Worm (Caenorhabditis elegans) whole organism, L4 larva: ENCODE measurements around the gene Y43F8C.23.

Experiments
- D1046.2 ChIP-seq: fragments of 200-800 bp; sonication (Bioruptor generic); IDR thresholded peaks from 2 replicates; pipeline ENCODE4 v1.3.6; 2022; ENCODE audit warnings: missing genetic modification characterization, missing compliant biosample characterization
- F26F4.8 ChIP-seq: fragments of 200-800 bp; sonication (Bioruptor generic); conservative IDR thresholded peaks from 2 replicates; pipeline ENCODE4 v1.3.6; 2022; ENCODE audit warnings: missing genetic modification characterization, missing compliant biosample characterization
- F49E8.2 ChIP-seq: sonication (generic microtip); optimal IDR thresholded peaks from 2 replicates; lab custom pipeline; 2016; ENCODE audit warnings: missing compliant biosample characterization, mild to moderate bottlenecking, missing genetic modification characterization, borderline replicate concordance
- R02D3.7 ChIP-seq: fragments of 150-350 bp; sonication (generic microtip); optimal IDR thresholded peaks from 3 replicates; lab custom pipeline; 2014; ENCODE audit warnings: missing biosample characterization, missing genetic modification characterization
- Y5F2A.4 ChIP-seq: fragments of 200-800 bp; sonication (Bioruptor generic); optimal IDR thresholded peaks from 2 replicates; lab custom pipeline; 2018; ENCODE audit warnings: mild to moderate bottlenecking, missing genetic modification characterization, missing compliant biosample characterization
- ZK337.2 ChIP-seq: fragments of 200-800 bp; sonication (Bioruptor generic); IDR thresholded peaks from 2 replicates; pipeline ENCODE4 v1.3.6; 2022; ENCODE audit warnings: missing genetic modification reagents, missing genetic modification characterization, missing compliant biosample characterization
- aha-1 ChIP-seq: fragments of 150-350 bp; peaks from one replicate; lab custom pipeline; 2014; ENCODE audit warnings: missing biosample characterization, missing genetic modification characterization
- ceh-28 ChIP-seq: fragments of 150-350 bp; optimal IDR thresholded peaks from 2 replicates; lab custom pipeline; 2014; ENCODE audit warnings: missing biosample characterization, missing genetic modification reagents, missing genetic modification characterization
- ceh-32 ChIP-seq: sonication (generic microtip); optimal IDR thresholded peaks from 2 replicates; lab custom pipeline; 2016; ENCODE audit warnings: mild to moderate bottlenecking, missing genetic modification characterization, missing compliant biosample characterization; ENCODE audit not compliant: poor library complexity
- daf-8 ChIP-seq: fragments of 200-800 bp; sonication (Bioruptor generic); IDR thresholded peaks from 2 replicates; pipeline ENCODE4 v1.3.6; 2022; ENCODE audit warnings: missing genetic modification characterization, missing compliant biosample characterization
- dpl-1 ChIP-seq: fragments of 150-350 bp; optimal IDR thresholded peaks from 2 replicates; lab custom pipeline; 2014; ENCODE audit warnings: missing biosample characterization, missing genetic modification reagents, missing genetic modification characterization
- egl-27 ChIP-seq: sonication (generic microtip); optimal IDR thresholded peaks from 3 replicates; lab custom pipeline; 2017; ENCODE audit warnings: missing biosample characterization, missing genetic modification reagents, missing genetic modification characterization
- egl-43 ChIP-seq: fragments of 200-800 bp; sonication (Bioruptor generic); IDR thresholded peaks from 2 replicates; pipeline ENCODE4 v1.3.6; 2022; ENCODE audit warnings: missing genetic modification reagents, missing genetic modification characterization, missing compliant biosample characterization
- hlh-11 ChIP-seq: fragments of 200-800 bp; sonication (Bioruptor generic); optimal IDR thresholded peaks from 2 replicates; lab custom pipeline; 2018; ENCODE audit warnings: mild to moderate bottlenecking, missing genetic modification characterization, missing compliant biosample characterization
- jun-1 ChIP-seq: fragments of 150-350 bp; optimal IDR thresholded peaks from 2 replicates; lab custom pipeline; 2014; ENCODE audit warnings: missing biosample characterization, missing genetic modification reagents, missing genetic modification characterization
- lim-7 ChIP-seq: fragments of 200-800 bp; sonication (Bioruptor generic); IDR thresholded peaks from 2 replicates; pipeline ENCODE4 v1.3.6; 2022; ENCODE audit warnings: missing genetic modification characterization, missing compliant biosample characterization
- lin-39 ChIP-seq: fragments of 150-350 bp; optimal IDR thresholded peaks from 2 replicates; lab custom pipeline; 2014; ENCODE audit warnings: missing biosample characterization, missing genetic modification reagents, missing genetic modification characterization
- madf-5 ChIP-seq, 2 experiments: fragments of 200-800 bp; sonication (Bioruptor generic); IDR thresholded peaks; 2 replicates each; pipeline ENCODE4 v1.3.6; 2022; ENCODE audit warnings: missing compliant biosample characterization in 2 of 2, missing genetic modification characterization in 2 of 2
- mxl-2 ChIP-seq: fragments of 200-800 bp; sonication (Bioruptor generic); conservative IDR thresholded peaks from 2 replicates; pipeline ENCODE4 v1.3.6; 2022; ENCODE audit warnings: missing genetic modification reagents, missing genetic modification characterization, missing compliant biosample characterization
- mxl-3 ChIP-seq: fragments of 200-800 bp; sonication (Bioruptor generic); optimal IDR thresholded peaks from 2 replicates; lab custom pipeline; 2018; ENCODE audit warnings: mild to moderate bottlenecking, missing genetic modification characterization, missing compliant biosample characterization
- nhr-10 ChIP-seq: fragments of 150-350 bp; optimal IDR thresholded peaks from 2 replicates; lab custom pipeline; 2014; ENCODE audit warnings: missing biosample characterization, missing genetic modification characterization
- nhr-11 ChIP-seq: fragments of 150-350 bp; optimal IDR thresholded peaks from 2 replicates; lab custom pipeline; 2014; ENCODE audit warnings: missing biosample characterization, missing genetic modification characterization
- nhr-28 ChIP-seq: fragments of 150-350 bp; optimal IDR thresholded peaks from 2 replicates; lab custom pipeline; 2014; ENCODE audit warnings: missing biosample characterization, missing genetic modification characterization
- nhr-41 ChIP-seq: fragments of 200-800 bp; sonication (Bioruptor generic); IDR thresholded peaks from 2 replicates; pipeline ENCODE4 v1.3.6; 2022; ENCODE audit warnings: missing genetic modification reagents, missing genetic modification characterization, missing compliant biosample characterization
- nhr-77 ChIP-seq: fragments of 150-350 bp; optimal IDR thresholded peaks from 2 replicates; lab custom pipeline; 2014; ENCODE audit warnings: missing biosample characterization, missing genetic modification characterization
- pqm-1 ChIP-seq: sonication (generic microtip); optimal IDR thresholded peaks from 2 replicates; lab custom pipeline; 2017; ENCODE audit warnings: missing biosample characterization, missing genetic modification characterization
- rbr-2 ChIP-seq: sonication (generic microtip); optimal IDR thresholded peaks from 2 replicates; lab custom pipeline; 2016; ENCODE audit warnings: missing genotype, missing genetic modification characterization, missing compliant biosample characterization
- set-16 ChIP-seq: fragments of 200-800 bp; sonication (Bioruptor generic); IDR thresholded peaks from 2 replicates; pipeline ENCODE4 v1.3.6; 2022; ENCODE audit warnings: missing genetic modification reagents, missing genetic modification characterization, missing compliant biosample characterization
- spr-1 ChIP-seq: sonication (generic microtip); optimal IDR thresholded peaks from 2 replicates; lab custom pipeline; 2016; ENCODE audit warnings: mild to moderate bottlenecking, missing genetic modification characterization, missing compliant biosample characterization
- spr-3 ChIP-seq: fragments of 200-800 bp; sonication (Bioruptor generic); optimal IDR thresholded peaks from 2 replicates; lab custom pipeline; 2018; ENCODE audit warnings: mild to moderate bottlenecking, missing genetic modification characterization, missing compliant biosample characterization
- tag-97 ChIP-seq: fragments of 200-800 bp; sonication (Bioruptor generic); IDR thresholded peaks from 2 replicates; pipeline ENCODE4 v1.3.6; 2022; ENCODE audit warnings: missing genetic modification characterization, missing compliant biosample characterization
- unc-130 ChIP-seq: sonication (generic microtip); optimal IDR thresholded peaks from 2 replicates; lab custom pipeline; 2016; ENCODE audit warnings: missing genetic modification reagents, missing genetic modification characterization, missing compliant biosample characterization
- unc-39 ChIP-seq: sonication (generic microtip); optimal IDR thresholded peaks from 2 replicates; lab custom pipeline; 2017; ENCODE audit warnings: missing biosample characterization, missing genetic modification characterization
- unc-62 ChIP-seq, 3 experiments: fragments of 150-350 bp in 1 of 3; sonication (generic microtip); optimal IDR thresholded peaks in 2 of 3; peaks in 1 of 3; 1 replicate in 1 of 3; 2 replicates in 2 of 3; lab custom pipeline; 2014 to 2017; ENCODE audit warnings: missing biosample characterization in 3 of 3, missing genetic modification characterization in 3 of 3, missing genetic modification reagents in 3 of 3, missing genotype in 1 of 3
- zfp-2 ChIP-seq: sonication (generic microtip); optimal IDR thresholded peaks from 2 replicates; lab custom pipeline; 2016; ENCODE audit warnings: mild to moderate bottlenecking, missing genetic modification characterization, missing compliant biosample characterization

Y43F8C.23 gene

DNA sequence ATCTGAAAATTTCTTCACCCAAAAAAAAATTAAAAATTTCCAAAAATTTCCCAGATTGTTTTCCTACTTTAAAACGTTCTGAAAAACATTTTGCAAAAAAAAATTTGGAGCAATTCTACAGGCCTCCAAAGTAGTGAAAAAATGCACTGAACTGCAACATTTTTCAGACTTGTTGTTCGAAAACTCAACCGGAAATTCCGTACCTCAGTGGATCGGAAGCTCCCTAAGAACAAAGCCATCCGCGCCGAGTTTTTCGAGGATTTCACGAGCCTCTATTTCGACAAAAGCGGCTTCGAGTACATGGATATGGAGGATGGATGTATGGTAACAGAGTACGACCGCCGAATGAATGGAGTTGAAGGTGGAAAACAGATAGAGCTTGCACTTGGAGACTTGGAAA, 26.6 kb upstream of the Y43F8C.23 start, which contains the start of gene fbxa-131 (continued):
- TF ChIP-seq mxl-2 (GFP tag; lab: Robert Waterston, UW) (no peak), egl-27 (tag; lab: Kevin White, UChicago) (no peak), ZK337.2 (GFP tag; lab: Robert Waterston, UW) (no peak)

DNA sequence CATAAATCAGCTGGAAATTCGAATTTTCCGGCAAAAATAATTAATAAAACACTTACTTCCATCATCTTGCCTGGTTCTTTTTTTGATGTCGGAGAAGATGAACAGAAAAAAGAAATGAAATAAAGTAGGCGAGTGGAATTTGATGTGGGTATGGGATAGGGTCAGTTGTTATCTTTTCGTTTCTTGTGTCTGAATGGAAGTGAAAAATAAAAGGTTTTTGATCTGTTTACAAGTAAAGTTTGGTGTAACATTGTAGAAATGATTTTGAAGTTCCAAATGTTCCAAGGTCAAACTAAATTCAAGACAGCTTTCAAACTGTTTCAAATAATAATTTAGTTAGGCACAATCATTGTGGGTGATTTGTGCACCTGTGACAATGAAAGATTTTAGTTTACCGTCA, 25.9 kb upstream of the Y43F8C.23 start, which contains the start of gene W04E12.7:
Gene W04E12.7 (minus strand): TSS at position 101 of the 400 bp plus-strand sequence.
- TF ChIP-seq jun-1 (tag; lab: Kevin White, UChicago) = no peak
- TF ChIP-seq aha-1 (tag; lab: Kevin White, UChicago) = peak; percentile 1

DNA sequence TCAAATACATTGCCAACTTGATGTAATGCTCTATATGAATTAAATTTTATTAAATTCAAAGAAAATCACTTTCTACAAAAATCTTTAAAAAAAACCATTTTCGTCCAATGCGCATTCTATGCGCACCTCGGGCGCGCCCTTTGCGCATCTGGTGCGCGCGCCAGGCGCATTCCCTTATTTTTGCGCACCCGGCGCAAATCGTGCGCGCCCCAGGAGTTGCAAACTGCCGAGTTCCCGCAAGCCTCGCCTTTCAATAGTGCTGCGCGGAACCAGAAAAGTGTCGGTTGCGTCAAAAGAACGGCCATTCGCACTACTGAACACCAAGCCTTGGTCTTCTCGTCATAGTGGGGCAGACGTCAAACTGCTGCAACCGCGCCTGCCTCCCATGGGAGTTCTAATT, 22.2 kb upstream of the Y43F8C.23 start:
- TF ChIP-seq F49E8.2 (tag; lab: Kevin White, UChicago) (no peak), aha-1 (tag; lab: Kevin White, UChicago) (no peak), hlh-11 (tag; lab: Kevin White, UChicago) (no peak), nhr-10 (tag; lab: Kevin White, UChicago) (no peak), D1046.2 (GFP tag; lab: Robert Waterston, UW) (no peak), ceh-28 (tag; lab: Kevin White, UChicago) (no peak), nhr-41 (GFP tag; lab: Robert Waterston, UW) (no peak), R02D3.7 (tag; lab: Kevin White, UChicago) (no peak), rbr-2 (tag; lab: Kevin White, UChicago) (no peak), unc-39 (tag; lab: Kevin White, UChicago) (no peak), pqm-1 (tag; lab: Kevin White, UChicago) (no peak), set-16 (GFP tag; lab: Robert Waterston, UW) (peak; percentile 86), madf-5 (GFP tag; IDR thresholded peaks at IDR 0.05; lab: Robert Waterston, UW) (no peak), ceh-32 (tag; lab: Kevin White, UChicago) (no peak), F26F4.8 (0 out of 2 replicates have a peak, but pooled peaks have one; percentile 7), lim-7 (no peak), egl-43 (GFP tag; lab: Robert Waterston, UW) (0 out of 2 replicates have a peak, but pooled peaks have one; percentile 32), unc-62 (GFP tag; optimal IDR thresholded peaks at IDR 0.05 in 1 of 2; lab: Kevin White, UChicago) (no peak), unc-62 (tag; optimal IDR thresholded peaks at IDR 0.05; lab: Kevin White, UChicago) (no peak), mxl-3 (no peak), nhr-11 (tag; lab: Kevin White, UChicago) (no peak)

DNA sequence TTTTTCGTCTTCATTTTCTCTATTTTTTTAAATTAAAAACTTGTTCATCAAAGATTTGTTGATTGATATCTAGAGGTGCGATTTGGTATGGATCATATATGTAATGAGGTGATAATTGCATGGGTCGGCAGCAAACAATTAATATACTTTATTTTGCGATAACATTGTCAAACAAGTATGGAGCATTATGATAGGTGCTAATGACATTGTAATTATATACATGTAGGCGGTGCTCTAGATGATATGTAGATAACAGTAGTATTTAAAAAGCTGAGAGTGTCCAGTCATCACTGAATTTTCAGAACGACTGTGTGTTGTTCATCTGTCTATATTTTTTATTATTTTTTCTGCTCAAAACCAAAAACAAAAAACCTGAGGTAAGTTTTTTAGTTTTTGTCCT, 18.7 kb upstream of the Y43F8C.23 start, which contains the start of gene Y116F11A.1:
Gene Y116F11A.1 (plus strand): TSS at position 301 of the 400 bp plus-strand sequence.
- TF ChIP-seq rbr-2 (tag; lab: Kevin White, UChicago) = no peak
- no peak for TF ChIP-seq lim-7
- TF ChIP-seq unc-130 (GFP tag; lab: Kevin White, UChicago) = no peak
- TF ChIP-seq R02D3.7 (tag; lab: Kevin White, UChicago) = no peak
- no peak for TF ChIP-seq Y5F2A.4
- TF ChIP-seq dpl-1 (GFP tag; lab: Kevin White, UChicago) = no peak
- no peak for TF ChIP-seq egl-27 (tag; lab: Kevin White, UChicago)
- TF ChIP-seq unc-39 (tag; lab: Kevin White, UChicago) = no peak
- TF ChIP-seq nhr-77 (tag; lab: Kevin White, UChicago) = no peak
- no peak for TF ChIP-seq tag-97
- TF ChIP-seq ceh-28 (tag; lab: Kevin White, UChicago) = no peak
- no peak for TF ChIP-seq spr-3 (GFP tag; lab: Kevin White, UChicago)
- no peak for TF ChIP-seq pqm-1 (tag; lab: Kevin White, UChicago)

DNA sequence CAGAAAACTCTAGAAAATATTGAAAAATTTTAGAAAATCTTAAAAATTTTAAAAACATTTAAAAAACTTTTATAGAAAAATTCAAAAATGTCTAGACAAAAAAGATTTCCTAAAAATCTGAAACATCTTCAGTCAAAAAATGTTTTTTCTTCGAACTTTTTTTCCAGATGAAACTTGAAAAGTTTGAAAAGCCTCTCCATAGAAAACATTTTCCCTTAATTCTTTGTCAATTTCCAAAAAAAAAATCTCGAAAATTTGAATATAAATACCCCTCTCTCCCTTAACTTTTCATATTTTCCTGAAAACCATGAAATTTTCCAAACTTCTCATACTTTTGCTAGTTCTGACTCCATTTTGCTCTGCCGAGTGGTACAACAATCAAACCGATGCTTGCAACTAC, 17.2 kb upstream of the Y43F8C.23 start, which contains the start of gene Y116F11A.3:
Gene Y116F11A.3 (plus strand): TSS at position 301 of the 400 bp plus-strand sequence.
- TF ChIP-seq zfp-2 (tag; lab: Kevin White, UChicago) = no peak
- no peak for TF ChIP-seq spr-1 (tag; lab: Kevin White, UChicago)
- no peak for TF ChIP-seq nhr-11 (tag; lab: Kevin White, UChicago)
- no peak for TF ChIP-seq nhr-28 (tag; lab: Kevin White, UChicago)
- no peak for TF ChIP-seq lin-39 (tag; lab: Kevin White, UChicago)
- TF ChIP-seq mxl-2 (GFP tag; lab: Robert Waterston, UW) = no peak
- no peak for TF ChIP-seq daf-8 (GFP tag; lab: Robert Waterston, UW)
- TF ChIP-seq, all 104 proteins: peak for 0
